Fruit fly (Drosophila melanogaster) whole organism, embryonic: ENCODE data around the gene CG46059.

Source experiments
- Aef1 ChIP-seq: fragments of 200-800 bp; sonication (Bioruptor generic); IDR thresholded peaks from 3 replicates; pipeline ENCODE4 v1.3.6; 2022; ENCODE audit warnings: missing biosample characterization, missing genetic modification characterization
- Antp ChIP-seq: fragments of 200-800 bp; sonication (Bioruptor generic); optimal IDR thresholded peaks from 3 replicates; lab custom pipeline; 2016; ENCODE audit warnings: missing biosample characterization, missing genetic modification characterization
- B-H2 ChIP-seq: fragments of 200-800 bp; sonication (Bioruptor generic); optimal IDR thresholded peaks from 2 replicates; lab custom pipeline; 2018; ENCODE audit warnings: missing biosample characterization, mild to moderate bottlenecking, missing genetic modification characterization
- BEAF-32 ChIP-seq: fragments of 200-800 bp; sonication (Bioruptor generic); optimal IDR thresholded peaks from 3 replicates; lab custom pipeline; 2017; ENCODE audit warnings: missing biosample characterization, missing genetic modification characterization, mild to moderate bottlenecking, moderate library complexity, missing genetic modification reagents
- Bdp1 ChIP-seq: fragments of 200-800 bp; sonication (Bioruptor generic); optimal IDR thresholded peaks from 3 replicates; lab custom pipeline; 2016; ENCODE audit warnings: missing biosample characterization, missing genetic modification characterization
- Bgb ChIP-seq: fragments of 200-800 bp; sonication (Bioruptor generic); IDR thresholded peaks from 2 replicates; pipeline ENCODE4 v1.3.6; 2022; ENCODE audit warnings: missing biosample characterization, missing genetic modification characterization; ENCODE audit not compliant: partially characterized antibody
- Bteb2 ChIP-seq: fragments of 200-800 bp; sonication (Bioruptor generic); optimal IDR thresholded peaks from 2 replicates; lab custom pipeline; 2016; ENCODE audit warnings: missing biosample characterization, missing genetic modification characterization
- CG1024 ChIP-seq: fragments of 200-800 bp; sonication (Bioruptor generic); IDR thresholded peaks from 2 replicates; pipeline ENCODE4 v1.3.6; 2022; ENCODE audit warnings: missing biosample characterization, missing genetic modification characterization
- CG10274 ChIP-seq: fragments of 200-800 bp; sonication (Bioruptor generic); optimal IDR thresholded peaks from 3 replicates; lab custom pipeline; 2017; ENCODE audit warnings: missing biosample characterization, mild to moderate bottlenecking, missing genetic modification characterization
- CG10565 ChIP-seq: fragments of 200-800 bp; sonication (Bioruptor generic); optimal IDR thresholded peaks from 3 replicates; lab custom pipeline; 2016; ENCODE audit warnings: missing biosample characterization, mild to moderate bottlenecking, missing genetic modification characterization
- CG11247 ChIP-seq: fragments of 200-800 bp; sonication (Bioruptor generic); IDR thresholded peaks from 2 replicates; pipeline ENCODE4 v1.3.6; 2022; ENCODE audit warnings: missing biosample characterization, missing genetic modification characterization
- CG12104 ChIP-seq: fragments of 200-800 bp; sonication (Bioruptor generic); optimal IDR thresholded peaks from 3 replicates; lab custom pipeline; 2016; ENCODE audit warnings: missing biosample characterization, missing genetic modification characterization
- CG13296 ChIP-seq: fragments of 200-800 bp; sonication (Bioruptor generic); optimal IDR thresholded peaks from 3 replicates; lab custom pipeline; 2018; ENCODE audit warnings: missing biosample characterization, mild to moderate bottlenecking, missing genetic modification characterization
- CG14710 ChIP-seq: fragments of 200-800 bp; sonication (Bioruptor generic); optimal IDR thresholded peaks from 3 replicates; lab custom pipeline; 2019; ENCODE audit warnings: missing biosample characterization, mild to moderate bottlenecking, missing genetic modification characterization, moderate library complexity
- CG14965 ChIP-seq: fragments of 200-800 bp; sonication (Bioruptor generic); optimal IDR thresholded peaks from 2 replicates; lab custom pipeline; 2016; ENCODE audit warnings: missing biosample characterization, missing genetic modification characterization, borderline replicate concordance
- CG16779 ChIP-seq: fragments of 200-800 bp; sonication (Bioruptor generic); IDR thresholded peaks from 2 replicates; pipeline ENCODE4 v1.3.6; 2022; ENCODE audit warnings: missing biosample characterization, missing genetic modification characterization
- CG16813 ChIP-seq: fragments of 200-800 bp; sonication (Bioruptor generic); IDR thresholded peaks from 3 replicates; pipeline ENCODE4 v1.3.6; 2022; ENCODE audit warnings: missing biosample characterization, missing genetic modification characterization; ENCODE audit not compliant: partially characterized antibody
- CG17361 ChIP-seq: fragments of 200-800 bp; sonication (Bioruptor generic); IDR thresholded peaks from 3 replicates; pipeline ENCODE4 v1.3.6; 2022; ENCODE audit warnings: missing biosample characterization, missing genetic modification characterization
- CG1832 ChIP-seq: fragments of 200-800 bp; sonication (Bioruptor generic); optimal IDR thresholded peaks from 2 replicates; lab custom pipeline; 2017; ENCODE audit warnings: missing biosample characterization, mild to moderate bottlenecking, missing genetic modification characterization, inconsistent platforms
- CG2199 ChIP-seq: fragments of 200-800 bp; sonication (Bioruptor generic); IDR thresholded peaks from 3 replicates; pipeline ENCODE4 v1.3.6; 2022; ENCODE audit warnings: missing biosample characterization, missing genetic modification characterization
- CG2712 ChIP-seq: fragments of 200-800 bp; optimal IDR thresholded peaks from 3 replicates; lab custom pipeline; 2019; ENCODE audit warnings: missing biosample characterization, mild to moderate bottlenecking, missing genetic modification characterization, moderate library complexity
- CG33213 ChIP-seq: fragments of 200-800 bp; sonication (Bioruptor generic); optimal IDR thresholded peaks from 3 replicates; lab custom pipeline; 2016; ENCODE audit warnings: missing biosample characterization, missing genetic modification characterization
- CG4360 ChIP-seq: fragments of 200-800 bp; sonication (Bioruptor generic); IDR thresholded peaks from 2 replicates; pipeline ENCODE4 v1.3.6; 2022; ENCODE audit warnings: missing biosample characterization, missing genetic modification characterization
- CG7928 ChIP-seq: fragments of 200-800 bp; sonication (Bioruptor generic); optimal IDR thresholded peaks from 2 replicates; lab custom pipeline; 2017; ENCODE audit warnings: missing biosample characterization, mild to moderate bottlenecking, missing genetic modification characterization
- CG7987 ChIP-seq: fragments of 200-800 bp; sonication (Bioruptor generic); optimal IDR thresholded peaks from 2 replicates; lab custom pipeline; 2018; ENCODE audit warnings: missing biosample characterization, mild to moderate bottlenecking, missing genetic modification characterization, moderate library complexity
- CG9437 ChIP-seq: fragments of 200-800 bp; sonication (Bioruptor generic); optimal IDR thresholded peaks from 2 replicates; lab custom pipeline; 2018; ENCODE audit warnings: missing biosample characterization, mild to moderate bottlenecking, missing genetic modification characterization
- CrebB ChIP-seq: fragments of 200-800 bp; sonication (Bioruptor generic); optimal IDR thresholded peaks from 3 replicates; lab custom pipeline; 2018; ENCODE audit warnings: missing biosample characterization, mild to moderate bottlenecking, missing genetic modification characterization
- HLH54F ChIP-seq: fragments of 200-800 bp; sonication (Bioruptor generic); optimal IDR thresholded peaks from 3 replicates; lab custom pipeline; 2016; ENCODE audit warnings: missing biosample characterization, missing genetic modification characterization
- Hand ChIP-seq: fragments of 200-800 bp; sonication (Bioruptor generic); optimal IDR thresholded peaks from 2 replicates; lab custom pipeline; 2017; ENCODE audit warnings: mild to moderate bottlenecking, missing biosample characterization, missing genetic modification reagents, missing genetic modification characterization
- Hmx ChIP-seq: fragments of 200-800 bp; sonication (Bioruptor generic); optimal IDR thresholded peaks from 2 replicates; lab custom pipeline; 2016; ENCODE audit warnings: missing biosample characterization, missing genetic modification characterization
- Hr51 ChIP-seq, 2 experiments: fragments of 200-800 bp; sonication (Bioruptor generic); optimal IDR thresholded peaks; 2 replicates in 1 of 2; 3 replicates in 1 of 2; lab custom pipeline; 2016 to 2018; ENCODE audit warnings: missing biosample characterization in 2 of 2, missing genetic modification characterization in 2 of 2, mild to moderate bottlenecking in 1 of 2, moderate library complexity in 1 of 2
- Jarid2 ChIP-seq: fragments of 200-800 bp; sonication (Bioruptor generic); optimal IDR thresholded peaks from 3 replicates; lab custom pipeline; 2017; ENCODE audit warnings: mild to moderate bottlenecking, missing biosample characterization, missing genetic modification reagents, missing genetic modification characterization
- NC2α ChIP-seq: fragments of 200-800 bp; sonication (Bioruptor generic); optimal IDR thresholded peaks from 2 replicates; lab custom pipeline; 2016; ENCODE audit warnings: missing biosample characterization, missing genetic modification characterization
- NK7.1 ChIP-seq: fragments of 200-800 bp; sonication (Bioruptor generic); optimal IDR thresholded peaks from 3 replicates; lab custom pipeline; 2016; ENCODE audit warnings: missing biosample characterization, missing genetic modification characterization
- Nf-YC ChIP-seq: fragments of 200-800 bp; optimal IDR thresholded peaks from 3 replicates; lab custom pipeline; 2019; ENCODE audit warnings: missing biosample characterization, mild to moderate bottlenecking, missing genetic modification characterization, moderate library complexity
- Six4 ChIP-seq: fragments of 200-800 bp; sonication (Bioruptor generic); optimal IDR thresholded peaks from 2 replicates; lab custom pipeline; 2016; ENCODE audit warnings: missing biosample characterization, missing genetic modification characterization
- ase ChIP-seq: fragments of 200-800 bp; sonication (Bioruptor generic); IDR thresholded peaks from 3 replicates; pipeline ENCODE4 v1.3.6; 2022; ENCODE audit warnings: missing biosample characterization, missing genetic modification characterization
- chm ChIP-seq: fragments of 200-800 bp; sonication (Bioruptor generic); IDR thresholded peaks from 2 replicates; pipeline ENCODE4 v1.3.6; 2022; ENCODE audit warnings: missing biosample characterization, missing genetic modification characterization
- danr ChIP-seq: fragments of 200-800 bp; sonication (Bioruptor generic); IDR thresholded peaks from 2 replicates; pipeline ENCODE4 v1.3.6; 2022; ENCODE audit warnings: missing biosample characterization, missing genetic modification characterization
- eve ChIP-seq, 2 experiments: fragments of >200 bp; optimal IDR thresholded peaks; 2 replicates each; lab custom pipeline; 2017; ENCODE audit warnings: missing biosample characterization in 2 of 2, missing genetic modification characterization in 2 of 2
- gt ChIP-seq: fragments of 200-800 bp; sonication (Bioruptor generic); IDR thresholded peaks from 2 replicates; pipeline ENCODE4 v1.3.6; 2022; ENCODE audit warnings: missing biosample characterization, missing genetic modification characterization
- h ChIP-seq: fragments of >200 bp; optimal IDR thresholded peaks from 2 replicates; lab custom pipeline; 2017
- hb ChIP-seq: fragments of 200-800 bp; sonication (Bioruptor generic); IDR thresholded peaks from 3 replicates; pipeline ENCODE4 v1.3.6; 2022; ENCODE audit warnings: missing biosample characterization, missing genetic modification characterization; ENCODE audit not compliant: partially characterized antibody
- luna ChIP-seq: fragments of 200-800 bp; sonication (Bioruptor generic); optimal IDR thresholded peaks from 2 replicates; lab custom pipeline; 2016; ENCODE audit warnings: missing biosample characterization, missing genetic modification characterization
- ranshi ChIP-seq: fragments of 200-800 bp; sonication (Bioruptor generic); IDR thresholded peaks from 2 replicates; pipeline ENCODE4 v1.3.6; 2022; ENCODE audit warnings: missing biosample characterization, missing genetic modification characterization
- scrt ChIP-seq: fragments of 200-800 bp; sonication (Bioruptor generic); optimal IDR thresholded peaks from 2 replicates; lab custom pipeline; 2018; ENCODE audit warnings: missing biosample characterization, mild to moderate bottlenecking, missing genetic modification characterization, moderate library complexity
- shn ChIP-seq: fragments of 200-800 bp; sonication (Bioruptor generic); optimal IDR thresholded peaks from 3 replicates; lab custom pipeline; 2016; ENCODE audit warnings: missing biosample characterization, missing genetic modification characterization
- sima ChIP-seq: fragments of 200-800 bp; sonication (Bioruptor generic); optimal IDR thresholded peaks from 2 replicates; lab custom pipeline; 2016; ENCODE audit warnings: missing biosample characterization, missing genetic modification characterization
- slou ChIP-seq: fragments of 200-800 bp; sonication (Bioruptor generic); optimal IDR thresholded peaks from 3 replicates; lab custom pipeline; 2016; ENCODE audit warnings: missing biosample characterization, missing genetic modification characterization
- stc ChIP-seq: fragments of 200-800 bp; sonication (Bioruptor generic); IDR thresholded peaks from 2 replicates; pipeline ENCODE4 v1.3.6; 2022; ENCODE audit warnings: missing biosample characterization, missing genetic modification characterization
- tx ChIP-seq: fragments of 200-800 bp; sonication (Bioruptor generic); optimal IDR thresholded peaks from 2 replicates; lab custom pipeline; 2016; ENCODE audit warnings: missing biosample characterization, missing genetic modification characterization
- wek ChIP-seq: fragments of 200-800 bp; sonication (Bioruptor generic); optimal IDR thresholded peaks from 3 replicates; lab custom pipeline; 2018; ENCODE audit warnings: missing biosample characterization, mild to moderate bottlenecking, missing genetic modification characterization, moderate library complexity
- zf30C ChIP-seq: fragments of 200-800 bp; sonication (Bioruptor generic); optimal IDR thresholded peaks from 3 replicates; lab custom pipeline; 2018; ENCODE audit warnings: missing biosample characterization, mild to moderate bottlenecking, missing genetic modification characterization

CG46059 gene

dm6 chr2L:19140984-19141262 lies 42.7 kb downstream of the CG46059 start (continued):
- TF ChIP-seq CG1832 (GFP tag; lab: Kevin White, UChicago), result no peak
- no peak for TF ChIP-seq CG9437
- no peak for TF ChIP-seq Bgb (GFP tag; lab: Robert Waterston, UW)
- TF ChIP-seq danr (GFP tag; lab: Robert Waterston, UW), result no peak
- peak in 1 of 2 experiments; percentile 14 for TF ChIP-seq Hr51 (GFP tag; optimal IDR thresholded peaks at IDR 0.05; lab: Kevin White, UChicago)
- no peak for TF ChIP-seq CG17361
- TF ChIP-seq CG7928 (GFP tag; lab: Kevin White, UChicago), result no peak
- TF ChIP-seq tx (GFP tag; lab: Kevin White, UChicago), result peak; percentile 1
- no peak for TF ChIP-seq NC2α (GFP tag; lab: Kevin White, UChicago)
- TF ChIP-seq Hand (GFP tag; lab: Kevin White, UChicago), result no peak
- TF ChIP-seq eve (GFP tag; optimal IDR thresholded peaks at IDR 0.05; lab: Kevin White, UChicago), result peak in 1 of 2 experiments; percentile 47
- no peak for TF ChIP-seq CG14965
- peak; percentile 59; the same call in 1 of the 3 replicates for TF ChIP-seq Aef1 (GFP tag; lab: Robert Waterston, UW)
- no peak for TF ChIP-seq Bdp1
- no peak for TF ChIP-seq CG1024 (GFP tag; lab: Robert Waterston, UW)
- no peak for TF ChIP-seq CG13296 (GFP tag; lab: Kevin White, UChicago)
- peak; percentile 29 for TF ChIP-seq HLH54F (GFP tag; lab: Kevin White, UChicago)
- TF ChIP-seq h (lab: Kevin White, UChicago), result no peak
- TF ChIP-seq B-H2, result no peak
- TF ChIP-seq CG33213 (GFP tag; lab: Kevin White, UChicago), result no peak
- TF ChIP-seq chm, result no peak
- TF ChIP-seq sima, result no peak
- no peak for TF ChIP-seq CG16813
- TF ChIP-seq CG7987 (GFP tag; lab: Kevin White, UChicago), result no peak
- no peak for TF ChIP-seq shn (GFP tag; lab: Kevin White, UChicago)
- no peak for TF ChIP-seq CrebB (tag; lab: Kevin White, UChicago)
- TF ChIP-seq CG16779 (GFP tag; lab: Robert Waterston, UW), result 0 out of 2 replicates have a peak, but pooled peaks have one; percentile 4
- TF ChIP-seq Bteb2, result no peak
- no peak for TF ChIP-seq CG10565 (GFP tag; lab: Kevin White, UChicago)
- peak; percentile 64 for TF ChIP-seq ranshi (GFP tag; lab: Robert Waterston, UW)
- TF ChIP-seq CG4360, result no peak
- no peak for TF ChIP-seq NK7.1 (GFP tag; lab: Kevin White, UChicago)
- TF ChIP-seq Nf-YC (tag; lab: Kevin White, UChicago), result no peak
- no peak for TF ChIP-seq luna (GFP tag; lab: Kevin White, UChicago)
- peak; percentile 27 for TF ChIP-seq CG2712 (tag; lab: Kevin White, UChicago)
- no peak for TF ChIP-seq slou (GFP tag; lab: Kevin White, UChicago)
- TF ChIP-seq CG11247, result no peak
- TF ChIP-seq gt (GFP tag; lab: Robert Waterston, UW), result no peak
- no peak for TF ChIP-seq CG14710
- TF ChIP-seq scrt (GFP tag; lab: Kevin White, UChicago), result no peak
- TF ChIP-seq stc, result no peak
- TF ChIP-seq Jarid2 (GFP tag; lab: Kevin White, UChicago), result no peak
- no peak for TF ChIP-seq BEAF-32 (GFP tag; lab: Kevin White, UChicago)
- no peak for TF ChIP-seq Six4 (GFP tag; lab: Kevin White, UChicago)
- no peak for TF ChIP-seq wek (GFP tag; lab: Kevin White, UChicago)
- no peak for TF ChIP-seq CG2199 (GFP tag; lab: Robert Waterston, UW)
- no peak for TF ChIP-seq ase (GFP tag; lab: Robert Waterston, UW)
- TF ChIP-seq CG10274 (GFP tag; lab: Kevin White, UChicago), result no peak
- TF ChIP-seq Antp (GFP tag; lab: Kevin White, UChicago), result no peak
- no peak for TF ChIP-seq zf30C (GFP tag; lab: Kevin White, UChicago)
- no peak for TF ChIP-seq CG12104
- no peak for TF ChIP-seq hb
- TF ChIP-seq Hmx, result no peak
